Fruit fly (Drosophila melanogaster) Kc167 (cell line): Measurements from ENCODE around the gene CG42271.

Source experiments
- Myc ChIP-seq: fragments of >200 bp; optimal IDR thresholded peaks from 2 replicates; lab custom pipeline; 2017; ENCODE audit warnings: missing external identifiers
- h ChIP-seq: fragments of >200 bp; optimal IDR thresholded peaks from 3 replicates; lab custom pipeline; 2018; ENCODE audit warnings: missing external identifiers

- TF ChIP-seq h (lab: Kevin White, UChicago) = no peak
- TF ChIP-seq Myc (lab: Kevin White, UChicago) = no peak
These were observed 25.2 kb downstream of the CG42271 start for dm6 chrX:14208426-14209208.
